Fruit fly (Drosophila melanogaster): ENCODE results near the gene CG6709.

DNA sequence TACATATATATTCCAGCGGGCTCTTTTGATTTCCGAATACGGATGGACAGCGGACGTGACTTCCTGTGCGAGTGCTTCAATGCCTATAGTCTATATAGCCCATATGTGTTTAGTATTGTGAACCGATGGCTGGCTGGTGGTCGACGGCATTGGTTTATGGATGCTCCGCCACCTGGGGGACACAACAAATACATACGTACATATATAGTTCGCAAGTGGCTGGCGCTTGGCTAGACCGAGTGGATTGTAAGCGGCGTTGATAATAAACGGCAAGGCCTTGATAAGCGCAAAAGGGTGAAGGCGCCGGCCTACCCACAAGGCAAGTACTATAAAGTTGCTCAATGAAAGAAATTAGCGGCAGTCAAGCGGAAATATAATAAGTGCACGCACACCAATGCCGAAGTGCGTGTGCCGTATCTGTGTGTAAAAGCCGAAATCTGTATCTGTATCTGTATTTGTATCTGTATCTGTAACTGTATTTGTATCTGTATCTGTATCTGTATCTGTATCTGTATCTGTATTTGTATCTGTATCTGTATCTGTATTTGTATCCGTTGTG lies 48.5 kb downstream of the CG6709 start:
- TF ChIP-seq psq (optimal IDR thresholded peaks at IDR 0.05) (no peak), Dll (optimal IDR thresholded peaks at IDR 0.05) (no peak)
